Worm (Caenorhabditis elegans) whole organism, mixed stage, embryonic: Measurements from ENCODE around the gene hmgr-1.

ENCODE experiments used
- M03D4.4 ChIP-seq: sonication (generic microtip); optimal IDR thresholded peaks from 2 replicates; lab custom pipeline; 2017; ENCODE audit warnings: mild to moderate bottlenecking, missing genetic modification characterization, missing compliant biosample characterization
- bed-3 ChIP-seq: fragments of 200-800 bp; sonication (Bioruptor generic); optimal IDR thresholded peaks from 3 replicates; lab custom pipeline; 2018; ENCODE audit warnings: mild to moderate bottlenecking, missing genetic modification characterization, moderate library complexity, missing compliant biosample characterization
- ceh-39 ChIP-seq: fragments of 150-350 bp; optimal IDR thresholded peaks from 2 replicates; lab custom pipeline; 2014; ENCODE audit warnings: missing biosample characterization, missing genetic modification characterization
- ceh-43 ChIP-seq: fragments of 200-800 bp; sonication (Bioruptor generic); optimal IDR thresholded peaks from 2 replicates; lab custom pipeline; 2018; ENCODE audit warnings: mild to moderate bottlenecking, missing genetic modification characterization, moderate library complexity, missing compliant biosample characterization
- ceh-83 ChIP-seq: fragments of 200-800 bp; sonication (Bioruptor generic); optimal IDR thresholded peaks from 2 replicates; lab custom pipeline; 2018; ENCODE audit warnings: mild to moderate bottlenecking, missing genetic modification characterization, missing compliant biosample characterization
- ces-1 ChIP-seq: fragments of 150-350 bp; optimal IDR thresholded peaks from 2 replicates; lab custom pipeline; 2014; ENCODE audit warnings: missing biosample characterization, missing genetic modification reagents, missing genetic modification characterization
- cnd-1 ChIP-seq: fragments of 200-800 bp; sonication (Bioruptor generic); optimal IDR thresholded peaks from 2 replicates; lab custom pipeline; 2018; ENCODE audit warnings: mild to moderate bottlenecking, missing genetic modification characterization, missing compliant biosample characterization
- drap-1 ChIP-seq: fragments of 200-800 bp; sonication (Bioruptor generic); optimal IDR thresholded peaks from 3 replicates; lab custom pipeline; 2018; ENCODE audit warnings: mild to moderate bottlenecking, missing genetic modification characterization, missing compliant biosample characterization
- elt-1 ChIP-seq: sonication (generic microtip); optimal IDR thresholded peaks from 2 replicates; lab custom pipeline; 2017; ENCODE audit warnings: missing genetic modification characterization, mild to moderate bottlenecking, missing compliant biosample characterization, antibody characterized with exemption, moderate library complexity, borderline replicate concordance; ENCODE audit not compliant: insufficient read depth
- elt-3 ChIP-seq: fragments of 150-350 bp; optimal IDR thresholded peaks from 2 replicates; lab custom pipeline; 2014; ENCODE audit warnings: missing biosample characterization, missing genetic modification characterization
- flh-1 ChIP-seq: fragments of 200-800 bp; sonication (Bioruptor generic); optimal IDR thresholded peaks from 2 replicates; lab custom pipeline; 2018; ENCODE audit warnings: mild to moderate bottlenecking, missing genetic modification characterization, moderate library complexity, missing compliant biosample characterization
- ham-2 ChIP-seq: fragments of 200-800 bp; sonication (Bioruptor generic); optimal IDR thresholded peaks from 2 replicates; lab custom pipeline; 2018; ENCODE audit warnings: mild to moderate bottlenecking, missing genetic modification characterization, missing compliant biosample characterization
- hlh-1 ChIP-seq: fragments of 150-350 bp; optimal IDR thresholded peaks from 2 replicates; lab custom pipeline; 2014; ENCODE audit warnings: missing biosample characterization, missing genetic modification reagents, missing genetic modification characterization
- lin-13 ChIP-seq: fragments of 150-350 bp; optimal IDR thresholded peaks from 2 replicates; lab custom pipeline; 2014; ENCODE audit warnings: missing biosample characterization, missing genetic modification characterization
- lin-32 ChIP-seq: fragments of 200-800 bp; sonication (Bioruptor generic); optimal IDR thresholded peaks from 2 replicates; lab custom pipeline; 2018; ENCODE audit warnings: mild to moderate bottlenecking, missing genetic modification characterization, missing compliant biosample characterization
- lsy-2 ChIP-seq: fragments of 150-350 bp; optimal IDR thresholded peaks from 2 replicates; lab custom pipeline; 2014; ENCODE audit warnings: missing biosample characterization, missing genetic modification characterization
- mep-1 ChIP-seq: fragments of 150-350 bp; optimal IDR thresholded peaks from 2 replicates; lab custom pipeline; 2017; ENCODE audit warnings: missing biosample characterization, missing genetic modification reagents, missing genetic modification characterization, inconsistent platforms
- mls-2 ChIP-seq: sonication (generic microtip); optimal IDR thresholded peaks from 2 replicates; lab custom pipeline; 2016; ENCODE audit warnings: mild to moderate bottlenecking, missing genetic modification characterization, moderate library complexity, missing compliant biosample characterization
- nhr-12 ChIP-seq: fragments of 150-350 bp; optimal IDR thresholded peaks from 2 replicates; lab custom pipeline; 2014; ENCODE audit warnings: missing biosample characterization, missing genetic modification characterization
- nhr-237 ChIP-seq: fragments of 150-350 bp; optimal IDR thresholded peaks from 2 replicates; lab custom pipeline; 2014; ENCODE audit warnings: missing biosample characterization, missing genetic modification characterization
- nhr-28 ChIP-seq: fragments of 150-350 bp; optimal IDR thresholded peaks from 2 replicates; lab custom pipeline; 2014; ENCODE audit warnings: missing biosample characterization, missing genetic modification characterization
- nhr-76 ChIP-seq: sonication (generic microtip); optimal IDR thresholded peaks from 2 replicates; lab custom pipeline; 2017; ENCODE audit warnings: missing biosample characterization, missing genetic modification characterization
- pha-4 ChIP-seq: fragments of 150-350 bp; optimal IDR thresholded peaks from 2 replicates; lab custom pipeline; 2018; ENCODE audit warnings: missing biosample characterization, missing genetic modification reagents, missing genetic modification characterization
- sem-2 ChIP-seq: fragments of 200-800 bp; sonication (Bioruptor generic); optimal IDR thresholded peaks from 2 replicates; lab custom pipeline; 2018; ENCODE audit warnings: mild to moderate bottlenecking, missing genetic modification characterization, missing compliant biosample characterization
- snpc-4 ChIP-seq: fragments of 150-350 bp; optimal IDR thresholded peaks from 2 replicates; lab custom pipeline; 2014; ENCODE audit warnings: missing biosample characterization, missing genetic modification characterization
- tbx-8 ChIP-seq: fragments of 200-800 bp; sonication (Bioruptor generic); optimal IDR thresholded peaks from 2 replicates; lab custom pipeline; 2018; ENCODE audit warnings: mild to moderate bottlenecking, missing genetic modification characterization, moderate library complexity, missing compliant biosample characterization
- unc-120 ChIP-seq: sonication (generic microtip); optimal IDR thresholded peaks from 2 replicates; lab custom pipeline; 2017; ENCODE audit warnings: missing genetic modification characterization, missing compliant biosample characterization; ENCODE audit not compliant: poor library complexity, severe bottlenecking
- unc-39 ChIP-seq: fragments of 150-350 bp; optimal IDR thresholded peaks from 2 replicates; lab custom pipeline; 2014; ENCODE audit warnings: missing biosample characterization, missing genetic modification characterization
- unc-62 ChIP-seq: fragments of 150-350 bp; optimal IDR thresholded peaks from 2 replicates; lab custom pipeline; 2014; ENCODE audit warnings: missing biosample characterization, missing genetic modification reagents, missing genetic modification characterization
- ztf-11 ChIP-seq: fragments of 150-350 bp; optimal IDR thresholded peaks from 2 replicates; lab custom pipeline; 2014; ENCODE audit warnings: missing biosample characterization, missing genetic modification characterization

hmgr-1 gene

ce11 chrIII:7338009-7338408 lies 21.3 kb upstream of the hmgr-1 start:
- TF ChIP-seq ceh-43 (no peak), ceh-83 (no peak), cnd-1 (tag; lab: Kevin White, UChicago) (no peak), lsy-2 (tag; lab: Kevin White, UChicago) (no peak), nhr-28 (no peak), ham-2 (GFP tag; lab: Kevin White, UChicago) (no peak), ztf-11 (tag; lab: Kevin White, UChicago) (no peak), snpc-4 (tag; lab: Kevin White, UChicago) (no peak), ces-1 (GFP tag; lab: Kevin White, UChicago) (no peak), unc-62 (no peak), lin-13 (tag; lab: Kevin White, UChicago) (no peak)

- no peak for TF ChIP-seq lin-13 (tag; lab: Kevin White, UChicago)
- TF ChIP-seq, all 35 proteins: peak for 0
Observed at ce11 chrIII:7338693-7339092, 20.6 kb upstream of the hmgr-1 start, which contains the start of gene kap-1. kap-1 (plus strand) TSS chrIII:7338835.

- TF ChIP-seq cnd-1 (tag; lab: Kevin White, UChicago) (no peak), tbx-8 (GFP tag; lab: Kevin White, UChicago) (no peak), lin-13 (tag; lab: Kevin White, UChicago) (no peak), nhr-12 (tag; lab: Kevin White, UChicago) (no peak), mls-2 (tag; lab: Kevin White, UChicago) (no peak), sem-2 (no peak), unc-39 (tag; lab: Kevin White, UChicago) (no peak), elt-3 (no peak), ces-1 (GFP tag; lab: Kevin White, UChicago) (no peak), lin-32 (GFP tag; lab: Kevin White, UChicago) (no peak), snpc-4 (tag; lab: Kevin White, UChicago) (no peak), unc-120 (tag; lab: Kevin White, UChicago) (no peak), hlh-1 (tag; lab: Kevin White, UChicago) (no peak), nhr-237 (no peak), pha-4 (tag; lab: Kevin White, UChicago) (no peak), ham-2 (GFP tag; lab: Kevin White, UChicago) (no peak), mep-1 (tag; lab: Kevin White, UChicago) (no peak)
Observed at ce11 chrIII:7339138-7339537, 20.2 kb upstream of the hmgr-1 start.

- TF ChIP-seq drap-1 (no peak), lin-32 (GFP tag; lab: Kevin White, UChicago) (no peak), cnd-1 (tag; lab: Kevin White, UChicago) (no peak), flh-1 (no peak), lin-13 (tag; lab: Kevin White, UChicago) (no peak), elt-1 (tag; lab: Kevin White, UChicago) (no peak), unc-120 (tag; lab: Kevin White, UChicago) (no peak), pha-4 (tag; lab: Kevin White, UChicago) (no peak), ces-1 (GFP tag; lab: Kevin White, UChicago) (no peak), tbx-8 (GFP tag; lab: Kevin White, UChicago) (no peak), snpc-4 (tag; lab: Kevin White, UChicago) (no peak), nhr-12 (tag; lab: Kevin White, UChicago) (no peak), nhr-237 (no peak), M03D4.4 (tag; lab: Kevin White, UChicago) (no peak), bed-3 (no peak), ceh-83 (no peak)
Observed at ce11 chrIII:7343389-7343788, 15.9 kb upstream of the hmgr-1 start, which contains the start of gene F08F8.6. F08F8.6 (plus strand) TSS chrIII:7343689.

ce11 chrIII:7347049-7347448 lies 12.2 kb upstream of the hmgr-1 start, which contains the start of gene F08F8.7:
F08F8.7 (minus strand) TSS chrIII:7347149.
- TF ChIP-seq elt-1 (tag; lab: Kevin White, UChicago): no peak
- no peak for TF ChIP-seq ztf-11 (tag; lab: Kevin White, UChicago)
- no peak for TF ChIP-seq lin-13 (tag; lab: Kevin White, UChicago)
- TF ChIP-seq elt-3: no peak
- no peak for TF ChIP-seq ceh-39 (tag; lab: Kevin White, UChicago)
- TF ChIP-seq M03D4.4 (tag; lab: Kevin White, UChicago): no peak
- TF ChIP-seq nhr-12 (tag; lab: Kevin White, UChicago): no peak
- no peak for TF ChIP-seq cnd-1 (tag; lab: Kevin White, UChicago)
- TF ChIP-seq nhr-237: no peak
- TF ChIP-seq nhr-76 (tag; lab: Kevin White, UChicago): no peak
